Worm (Caenorhabditis elegans) whole organism, L1 larva: ENCODE data around the gene eef-1B.1.

Source experiments
- C34B4.2 ChIP-seq: sonication (generic microtip); optimal IDR thresholded peaks from 2 replicates; lab custom pipeline; 2017; ENCODE audit warnings: mild to moderate bottlenecking, missing genetic modification characterization, missing compliant biosample characterization
- F16B12.6 ChIP-seq: fragments of 150-350 bp; optimal IDR thresholded peaks from 2 replicates; lab custom pipeline; 2014; ENCODE audit warnings: missing biosample characterization, missing genetic modification characterization
- Y116A8C.19 ChIP-seq: sonication (generic microtip); optimal IDR thresholded peaks from 2 replicates; lab custom pipeline; 2016; ENCODE audit warnings: missing compliant biosample characterization, missing genetic modification characterization, borderline replicate concordance
- aly-2 ChIP-seq: fragments of 150-350 bp; optimal IDR thresholded peaks from 2 replicates; lab custom pipeline; 2014; ENCODE audit warnings: missing biosample characterization, missing genetic modification characterization
- ama-1 ChIP-seq: fragments of 150-350 bp; optimal IDR thresholded peaks from 2 replicates; lab custom pipeline; 2014
- ceh-8 ChIP-seq: fragments of 200-800 bp; sonication (Bioruptor generic); optimal IDR thresholded peaks from 2 replicates; lab custom pipeline; 2018; ENCODE audit warnings: mild to moderate bottlenecking, missing genetic modification characterization, moderate library complexity, missing compliant biosample characterization
- ceh-88 ChIP-seq: fragments of 200-800 bp; sonication (Bioruptor generic); IDR thresholded peaks from 2 replicates; pipeline ENCODE4 v1.3.6; 2022; ENCODE audit warnings: missing genetic modification characterization, missing compliant biosample characterization
- ceh-90 ChIP-seq: sonication (generic microtip); optimal IDR thresholded peaks from 2 replicates; lab custom pipeline; 2016; ENCODE audit warnings: missing genetic modification characterization, missing compliant biosample characterization
- ces-1 ChIP-seq: fragments of 150-350 bp; optimal IDR thresholded peaks from 2 replicates; lab custom pipeline; 2014; ENCODE audit warnings: missing biosample characterization, missing genetic modification reagents, missing genetic modification characterization
- dpl-1 ChIP-seq, 3 experiments: fragments of 150-350 bp in 2 of 3; sonication (generic microtip) in 1 of 3; optimal IDR thresholded peaks; 2 replicates each; lab custom pipeline; 2014 to 2017; ENCODE audit warnings: missing biosample characterization in 3 of 3, missing genetic modification characterization in 3 of 3, missing genetic modification reagents in 3 of 3
- efl-1 ChIP-seq, 4 experiments: fragments of 150-350 bp; optimal IDR thresholded peaks in 3 of 4; peaks in 1 of 4; 1 replicate in 1 of 4; 2 replicates in 3 of 4; lab custom pipeline; 2014; ENCODE audit warnings: missing biosample characterization in 2 of 4, missing genetic modification characterization in 2 of 4, missing genetic modification reagents in 2 of 4
- efl-3 ChIP-seq: fragments of 200-800 bp; sonication (Bioruptor generic); optimal IDR thresholded peaks from 2 replicates; lab custom pipeline; 2018; ENCODE audit warnings: mild to moderate bottlenecking, missing genetic modification characterization, missing compliant biosample characterization
- elt-3 ChIP-seq, 6 experiments: fragments of 150-350 bp in 1 of 6; sonication (generic microtip); optimal IDR thresholded peaks; 2 replicates each; lab custom pipeline; 2017 to 2018; ENCODE audit warnings: missing biosample characterization in 6 of 6, missing genetic modification characterization in 6 of 6, inconsistent platforms in 1 of 6
- ets-5 ChIP-seq: fragments of 200-800 bp; sonication (Bioruptor generic); IDR thresholded peaks from 2 replicates; pipeline ENCODE4 v1.3.6; 2022; ENCODE audit warnings: missing genetic modification characterization, missing compliant biosample characterization
- fkh-10 ChIP-seq: sonication (generic microtip); optimal IDR thresholded peaks from 2 replicates; lab custom pipeline; 2017; ENCODE audit warnings: missing biosample characterization, missing genetic modification reagents, missing genetic modification characterization
- fkh-8 ChIP-seq: sonication (generic microtip); optimal IDR thresholded peaks from 2 replicates; lab custom pipeline; 2016; ENCODE audit warnings: mild to moderate bottlenecking, missing genetic modification characterization, missing compliant biosample characterization
- grh-1 ChIP-seq: fragments of 200-800 bp; sonication (Bioruptor generic); IDR thresholded peaks from 2 replicates; pipeline ENCODE4 v1.3.6; 2022; ENCODE audit warnings: missing genetic modification reagents, missing genetic modification characterization, missing compliant biosample characterization
- hlh-4 ChIP-seq: sonication (generic microtip); optimal IDR thresholded peaks from 2 replicates; lab custom pipeline; 2016; ENCODE audit warnings: mild to moderate bottlenecking, missing genetic modification characterization, missing compliant biosample characterization
- jun-1 ChIP-seq: fragments of 150-350 bp; optimal IDR thresholded peaks from 2 replicates; lab custom pipeline; 2014; ENCODE audit warnings: missing biosample characterization, missing genetic modification reagents, missing genetic modification characterization
- lin-13 ChIP-seq: fragments of 150-350 bp; optimal IDR thresholded peaks from 2 replicates; lab custom pipeline; 2014; ENCODE audit warnings: missing biosample characterization, missing genetic modification reagents, missing genetic modification characterization
- lin-14 ChIP-seq: fragments of 200-800 bp; sonication (Bioruptor generic); optimal IDR thresholded peaks from 2 replicates; lab custom pipeline; 2018; ENCODE audit warnings: mild to moderate bottlenecking, missing genetic modification characterization, moderate library complexity, missing compliant biosample characterization
- lin-15B ChIP-seq: fragments of 150-350 bp; sonication (generic microtip); optimal IDR thresholded peaks from 3 replicates; lab custom pipeline; 2014; ENCODE audit warnings: missing biosample characterization, missing genetic modification characterization
- lin-35 ChIP-seq, 2 experiments: fragments of 150-350 bp; optimal IDR thresholded peaks; 2 replicates each; lab custom pipeline; 2014; ENCODE audit warnings: missing biosample characterization in 2 of 2, missing genetic modification characterization in 2 of 2, missing genetic modification reagents in 2 of 2
- lsy-2 ChIP-seq, 2 experiments: fragments of 150-350 bp; optimal IDR thresholded peaks; 2 replicates each; lab custom pipeline; 2014; ENCODE audit warnings: missing biosample characterization in 2 of 2, missing genetic modification characterization in 2 of 2
- mab-9 ChIP-seq: fragments of 200-800 bp; sonication (Bioruptor generic); IDR thresholded peaks from 2 replicates; pipeline ENCODE4 v1.3.6; 2022; ENCODE audit warnings: missing genetic modification reagents, missing genetic modification characterization, missing compliant biosample characterization
- mep-1 ChIP-seq: fragments of 150-350 bp; optimal IDR thresholded peaks from 2 replicates; lab custom pipeline; 2014; ENCODE audit warnings: missing biosample characterization, missing genetic modification characterization
- nhr-19 ChIP-seq: fragments of 200-800 bp; sonication (Bioruptor generic); conservative IDR thresholded peaks from 2 replicates; pipeline ENCODE4 v1.3.6; 2022; ENCODE audit warnings: missing genetic modification characterization, missing compliant biosample characterization
- nhr-237 ChIP-seq: fragments of 150-350 bp; optimal IDR thresholded peaks from 2 replicates; lab custom pipeline; 2014; ENCODE audit warnings: missing biosample characterization, missing genetic modification characterization
- nhr-47 ChIP-seq: sonication (generic microtip); optimal IDR thresholded peaks from 2 replicates; lab custom pipeline; 2016; ENCODE audit warnings: mild to moderate bottlenecking, missing genetic modification characterization, moderate library complexity, missing compliant biosample characterization
- nhr-77 ChIP-seq: fragments of 150-350 bp; optimal IDR thresholded peaks from 2 replicates; lab custom pipeline; 2014; ENCODE audit warnings: missing biosample characterization, missing genetic modification characterization
- nhr-85 ChIP-seq: sonication (generic microtip); peaks from one replicate; lab custom pipeline; 2016; ENCODE audit warnings: missing genetic modification characterization, inconsistent platforms, missing compliant biosample characterization
- pag-3 ChIP-seq: sonication (generic microtip); optimal IDR thresholded peaks from 2 replicates; lab custom pipeline; 2017; ENCODE audit warnings: missing genetic modification characterization, mild to moderate bottlenecking, missing compliant biosample characterization, antibody characterized with exemption, borderline replicate concordance; ENCODE audit not compliant: insufficient read depth
- pqm-1 ChIP-seq: sonication (generic microtip); optimal IDR thresholded peaks from 3 replicates; lab custom pipeline; 2017; ENCODE audit warnings: missing biosample characterization, missing genetic modification characterization
- skn-1 ChIP-seq: fragments of 150-350 bp; optimal IDR thresholded peaks from 2 replicates; lab custom pipeline; 2014; ENCODE audit warnings: missing biosample characterization, missing genetic modification characterization
- snu-23 ChIP-seq: sonication (generic microtip); optimal IDR thresholded peaks from 2 replicates; lab custom pipeline; 2016; ENCODE audit warnings: missing genetic modification characterization, missing compliant biosample characterization
- swsn-7 ChIP-seq: sonication (generic microtip); optimal IDR thresholded peaks from 2 replicates; lab custom pipeline; 2016; ENCODE audit warnings: missing genetic modification characterization, missing compliant biosample characterization
- tlp-1 ChIP-seq: fragments of 150-350 bp; optimal IDR thresholded peaks from 2 replicates; lab custom pipeline; 2014; ENCODE audit warnings: missing biosample characterization, missing genetic modification characterization
- unc-86 ChIP-seq: sonication (generic microtip); optimal IDR thresholded peaks from 2 replicates; lab custom pipeline; 2016; ENCODE audit warnings: missing genetic modification characterization, missing compliant biosample characterization
- xbp-1 ChIP-seq: sonication (generic microtip); optimal IDR thresholded peaks from 2 replicates; lab custom pipeline; 2016; ENCODE audit warnings: missing genetic modification characterization, missing compliant biosample characterization
- zip-4 ChIP-seq: fragments of 200-800 bp; sonication (Bioruptor generic); optimal IDR thresholded peaks from 2 replicates; lab custom pipeline; 2018; ENCODE audit warnings: mild to moderate bottlenecking, missing genetic modification characterization, moderate library complexity, missing compliant biosample characterization
- ztf-4 ChIP-seq: fragments of 150-350 bp; optimal IDR thresholded peaks from 2 replicates; lab custom pipeline; 2014; ENCODE audit warnings: missing biosample characterization, missing genetic modification characterization

Gene eef-1B.1

DNA sequence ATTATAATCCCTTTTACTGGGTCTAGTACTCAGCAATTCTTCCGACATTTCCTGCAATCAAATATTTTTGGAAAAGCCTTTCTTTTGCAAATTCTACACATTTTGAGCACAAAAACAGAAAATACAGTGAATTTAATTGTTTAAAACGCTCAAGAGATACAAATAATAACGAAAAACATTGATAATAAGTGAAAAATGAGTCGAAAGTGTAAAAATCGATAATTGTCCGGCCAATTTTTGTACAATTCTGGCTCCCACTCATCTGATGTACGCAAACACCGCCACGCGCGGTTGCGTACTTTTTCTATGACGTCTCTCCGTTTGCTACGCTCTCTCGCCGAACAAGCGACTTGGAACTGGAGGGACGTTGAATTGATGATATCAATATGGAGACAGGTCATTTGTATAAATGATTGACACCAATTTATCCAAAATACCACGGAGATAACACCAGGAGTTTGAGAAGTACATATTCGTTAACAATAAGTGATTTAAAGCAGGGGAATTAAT lies 47.7 kb upstream of the eef-1B.1 start, which contains the start of gene lin-36 (continued):
- no peak for TF ChIP-seq nhr-237 (tag; lab: Kevin White, UChicago)
- TF ChIP-seq pqm-1 (tag; lab: Kevin White, UChicago): no peak
- peak; percentile 79 for TF ChIP-seq jun-1 (tag; lab: Kevin White, UChicago)
- TF ChIP-seq lsy-2 (tag; optimal IDR thresholded peaks at IDR 0.05; lab: Kevin White, UChicago): peak; percentile 88 to 91
- peak; percentile 85 for TF ChIP-seq swsn-7 (tag; lab: Kevin White, UChicago)
- no peak for TF ChIP-seq Y116A8C.19 (tag; lab: Kevin White, UChicago)
- TF ChIP-seq ets-5 (GFP tag; lab: Robert Waterston, UW): no peak
- no peak for TF ChIP-seq fkh-10 (GFP tag; lab: Kevin White, UChicago)
- TF ChIP-seq C34B4.2 (tag; lab: Kevin White, UChicago): no peak
- TF ChIP-seq tlp-1: no peak
- TF ChIP-seq lin-14 (GFP tag; lab: Kevin White, UChicago): peak; percentile 90
- TF ChIP-seq nhr-47 (tag; lab: Kevin White, UChicago): peak; percentile 86

DNA sequence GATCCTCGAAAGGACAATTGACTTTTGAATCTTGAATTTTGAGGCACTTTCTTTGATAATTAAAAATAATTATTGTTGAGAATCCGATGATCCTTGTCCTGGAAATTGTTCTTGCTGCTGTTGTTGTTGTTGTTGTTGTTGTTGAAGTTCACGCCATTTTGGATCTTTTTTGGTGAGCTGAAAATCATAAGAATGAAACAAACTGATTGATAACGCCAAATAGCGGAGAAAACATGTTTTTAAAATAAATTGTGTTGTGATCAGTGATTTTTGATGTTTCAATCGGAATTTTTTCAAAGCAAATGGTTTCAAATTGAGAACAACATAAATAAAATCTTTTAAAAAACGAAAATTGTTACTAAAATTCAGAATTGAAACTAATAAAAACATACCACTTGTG lies 43.9 kb upstream of the eef-1B.1 start:
- TF ChIP-seq ztf-4 (no peak), xbp-1 (no peak)

DNA sequence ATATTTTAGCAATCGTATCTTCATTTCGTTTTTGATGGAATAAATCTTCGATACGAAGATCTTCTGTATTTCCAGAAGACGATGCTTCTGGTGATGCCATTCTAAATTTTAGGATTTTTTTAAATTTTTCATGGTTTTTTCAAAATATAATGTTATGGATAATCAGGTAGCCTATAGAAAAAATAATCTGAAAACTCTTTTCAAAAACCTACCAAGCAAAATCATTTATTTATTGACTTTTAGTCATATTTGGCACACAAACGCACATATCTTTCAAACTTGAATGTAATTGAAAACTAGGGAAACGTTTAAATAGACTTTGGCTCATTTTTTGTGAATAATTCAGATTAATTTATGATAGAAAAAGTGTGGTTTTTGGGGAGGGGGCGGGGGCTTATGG lies 43.3 kb upstream of the eef-1B.1 start, which contains the start of gene F44B9.5:
Gene F44B9.5 (minus strand): TSS at position 101 of the 400 bp plus-strand sequence.
- TF ChIP-seq lin-14 (GFP tag; lab: Kevin White, UChicago): no peak

DNA sequence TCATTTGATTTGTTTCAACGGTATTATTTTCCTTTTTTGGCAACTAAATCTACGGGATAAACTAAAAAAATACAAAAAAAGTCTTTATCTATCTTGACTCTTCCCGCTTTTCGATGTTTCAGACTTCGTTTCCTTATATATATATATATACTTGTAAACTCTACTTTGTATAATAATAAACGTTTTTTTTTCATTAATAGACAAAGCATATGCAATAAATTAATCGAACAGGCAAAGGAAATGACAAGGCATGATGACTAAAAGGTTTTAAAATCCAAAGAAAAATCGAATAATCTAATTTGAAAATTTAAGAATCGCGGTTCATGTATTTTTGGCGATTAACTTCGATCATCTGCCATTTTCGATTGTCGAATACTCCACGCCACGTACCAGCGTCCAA lies 40.4 kb upstream of the eef-1B.1 start:
- TF ChIP-seq elt-3 (tag; optimal IDR thresholded peaks at IDR 0.05; lab: Kevin White, UChicago) (no peak), mep-1 (tag; lab: Kevin White, UChicago) (no peak), hlh-4 (tag; lab: Kevin White, UChicago) (no peak), grh-1 (GFP tag; lab: Robert Waterston, UW) (no peak), nhr-85 (no peak), fkh-8 (no peak), snu-23 (GFP tag; lab: Kevin White, UChicago) (no peak), F16B12.6 (no peak), ces-1 (GFP tag; lab: Kevin White, UChicago) (no peak), pqm-1 (tag; lab: Kevin White, UChicago) (no peak), ceh-8 (GFP tag; lab: Kevin White, UChicago) (no peak), lin-14 (GFP tag; lab: Kevin White, UChicago) (no peak), lin-35 (GFP tag; optimal IDR thresholded peaks at IDR 0.05; lab: Kevin White, UChicago) (no peak)

DNA sequence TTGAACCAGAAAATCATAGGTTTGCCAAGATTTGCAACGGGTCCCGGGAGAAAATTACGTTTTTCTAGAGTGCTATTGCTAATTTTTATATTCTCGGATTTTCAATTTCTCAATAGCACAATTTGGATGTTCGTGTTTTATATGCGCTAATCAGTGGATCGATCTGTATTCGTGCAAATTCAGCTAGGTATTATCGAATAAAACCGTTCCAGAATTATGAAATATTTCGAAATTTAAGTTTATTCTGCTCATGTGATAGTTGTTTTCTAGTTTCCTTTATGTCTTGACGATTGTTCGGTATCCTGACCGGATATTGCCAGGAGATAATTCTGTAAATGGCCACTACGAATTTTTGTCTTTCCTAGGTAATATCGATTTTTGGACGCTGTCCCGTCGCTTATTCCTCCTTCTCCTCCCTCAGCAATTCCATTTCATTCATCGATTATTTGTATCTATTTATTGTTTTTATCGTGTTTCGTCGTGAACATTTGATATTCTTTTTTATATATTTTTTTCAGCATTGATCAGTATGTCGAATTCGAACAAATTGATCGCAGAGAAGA lies 37.2 kb upstream of the eef-1B.1 start, which contains the start of gene cit-1.2:
Gene cit-1.2 (plus strand): TSS at position 513 of the 563 bp plus-strand sequence.
- TF ChIP-seq lin-15B (tag; lab: Kevin White, UChicago) (no peak), mep-1 (tag; lab: Kevin White, UChicago) (no peak), skn-1 (tag; lab: Kevin White, UChicago) (peak; percentile 7), elt-3 (tag; optimal IDR thresholded peaks at IDR 0.05; lab: Kevin White, UChicago) (no peak), zip-4 (no peak), xbp-1 (no peak), ceh-88 (GFP tag; lab: Robert Waterston, UW) (no peak)

DNA sequence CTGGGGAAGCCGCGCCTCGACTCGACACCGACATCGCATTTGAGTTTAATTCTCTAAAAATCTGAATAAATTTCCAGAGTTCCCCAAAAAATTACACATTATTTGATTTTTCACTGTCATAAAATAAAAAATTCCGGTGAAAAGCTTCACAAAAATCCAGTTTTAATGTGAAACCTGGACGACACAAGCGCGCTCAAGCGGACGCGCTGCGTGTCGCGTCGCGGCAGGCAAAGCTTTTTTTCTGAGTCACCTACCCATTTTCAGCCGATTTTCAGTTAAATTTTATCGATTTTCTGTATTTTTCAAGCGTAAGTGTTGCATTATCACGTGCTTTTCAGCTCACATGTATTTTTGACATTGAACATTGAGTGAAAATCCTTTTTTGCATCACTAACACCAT lies 36.6 kb upstream of the eef-1B.1 start, which contains the start of gene cit-1.1:
Gene cit-1.1 (minus strand): TSS at position 53 of the 400 bp plus-strand sequence.
- TF ChIP-seq nhr-47 (tag; lab: Kevin White, UChicago): no peak
- no peak for TF ChIP-seq nhr-77 (tag; lab: Kevin White, UChicago)
- TF ChIP-seq unc-86 (tag; lab: Kevin White, UChicago): no peak
- no peak for TF ChIP-seq ceh-90 (tag; lab: Kevin White, UChicago)
- TF ChIP-seq lsy-2 (tag; optimal IDR thresholded peaks at IDR 0.05; lab: Kevin White, UChicago): peak; percentile 38 to 66
- TF ChIP-seq dpl-1 (GFP tag; optimal IDR thresholded peaks at IDR 0.05; lab: Kevin White, UChicago): peak in 2 of 3 experiments; percentile 33 to 49
- no peak for TF ChIP-seq efl-3
- TF ChIP-seq pag-3: no peak
- TF ChIP-seq ama-1: no peak
- TF ChIP-seq nhr-85: peak; percentile 32
- TF ChIP-seq mab-9 (GFP tag; lab: Robert Waterston, UW): no peak
- peak; percentile 37 to 52 for TF ChIP-seq efl-1 (optimal IDR thresholded peaks at IDR 0.05; lab: Kevin White, UChicago)
- TF ChIP-seq efl-1 (GFP tag; optimal IDR thresholded peaks at IDR 0.05 in 1 of 2; lab: Kevin White, UChicago): peak in 1 of 2 experiments; percentile 44
- TF ChIP-seq lin-13 (GFP tag; lab: Kevin White, UChicago): no peak
- no peak for TF ChIP-seq aly-2
- no peak for TF ChIP-seq nhr-19 (GFP tag; lab: Robert Waterston, UW)
- TF ChIP-seq nhr-237 (tag; lab: Kevin White, UChicago): no peak
- TF ChIP-seq ets-5 (GFP tag; lab: Robert Waterston, UW): no peak
